Worm (Caenorhabditis elegans) whole organism, mixed stage, embryonic: Measurements from ENCODE around the gene skpo-1.

Source experiments
- blmp-1 ChIP-seq: fragments of 150-350 bp; optimal IDR thresholded peaks from 2 replicates; lab custom pipeline; 2014; ENCODE audit warnings: missing biosample characterization, missing genetic modification characterization
- ceh-83 ChIP-seq: fragments of 200-800 bp; sonication (Bioruptor generic); optimal IDR thresholded peaks from 2 replicates; lab custom pipeline; 2018; ENCODE audit warnings: mild to moderate bottlenecking, missing genetic modification characterization, missing compliant biosample characterization
- lin-13 ChIP-seq: fragments of 150-350 bp; optimal IDR thresholded peaks from 2 replicates; lab custom pipeline; 2014; ENCODE audit warnings: missing biosample characterization, missing genetic modification characterization
- lsy-2 ChIP-seq: fragments of 150-350 bp; optimal IDR thresholded peaks from 2 replicates; lab custom pipeline; 2014; ENCODE audit warnings: missing biosample characterization, missing genetic modification characterization
- nhr-237 ChIP-seq: fragments of 150-350 bp; optimal IDR thresholded peaks from 2 replicates; lab custom pipeline; 2014; ENCODE audit warnings: missing biosample characterization, missing genetic modification characterization
- pha-4 ChIP-seq: fragments of 150-350 bp; optimal IDR thresholded peaks from 2 replicates; lab custom pipeline; 2018; ENCODE audit warnings: missing biosample characterization, missing genetic modification reagents, missing genetic modification characterization

DNA sequence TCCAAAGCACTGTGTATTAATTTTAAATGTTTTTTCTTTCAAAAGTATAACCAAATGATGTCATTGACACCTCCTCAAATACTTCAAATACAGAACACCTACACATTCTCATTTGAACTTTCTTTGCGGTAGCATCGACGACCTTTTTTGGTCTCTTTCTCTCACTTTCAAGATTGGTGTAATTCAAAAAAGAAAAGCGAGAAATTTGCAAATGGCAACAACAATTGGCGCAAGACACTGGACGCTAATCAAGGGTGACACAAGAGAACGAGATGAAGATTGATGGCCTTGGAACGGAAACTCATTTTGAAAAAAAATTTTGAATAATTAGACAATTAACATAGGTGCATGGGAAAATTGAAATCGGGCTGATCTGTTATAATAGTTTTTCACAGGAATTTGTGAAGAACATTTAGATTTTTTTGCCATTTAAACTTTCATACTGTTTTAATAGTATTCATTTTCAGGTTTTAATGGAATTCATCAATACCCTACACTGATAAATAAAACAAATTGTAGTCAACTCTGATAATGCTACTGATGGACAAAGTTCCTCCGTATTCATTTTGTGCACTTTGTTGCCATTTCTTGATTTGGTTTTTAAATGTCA is 12.5 kb upstream of the skpo-1 start, which contains the start of gene fdgt-2:
- TF ChIP-seq lsy-2 (tag; lab: Kevin White, UChicago) (no peak), lin-13 (tag; lab: Kevin White, UChicago) (no peak), nhr-237 (no peak), blmp-1 (no peak), pha-4 (no peak), ceh-83 (no peak)
